Worm (Caenorhabditis elegans) whole organism, early embryonic: ENCODE measurements around the gene C33D3.3.

Experiments
- B0310.2 ChIP-seq: sonication (generic microtip); optimal IDR thresholded peaks from 2 replicates; lab custom pipeline; 2016; ENCODE audit warnings: mild to moderate bottlenecking, missing genetic modification characterization, missing compliant biosample characterization
- F13C5.2 ChIP-seq: sonication (generic microtip); optimal IDR thresholded peaks from 2 replicates; lab custom pipeline; 2017; ENCODE audit warnings: mild to moderate bottlenecking, missing genetic modification characterization, inconsistent platforms, missing compliant biosample characterization
- aly-1 ChIP-seq: sonication (generic microtip); optimal IDR thresholded peaks from 2 replicates; lab custom pipeline; 2016; ENCODE audit warnings: missing genetic modification characterization, missing compliant biosample characterization
- ama-1 ChIP-seq: fragments of 150-350 bp; optimal IDR thresholded peaks from 2 replicates; lab custom pipeline; 2014
- ceh-13 ChIP-seq: fragments of 200-800 bp; sonication (Bioruptor generic); optimal IDR thresholded peaks from 2 replicates; lab custom pipeline; 2018; ENCODE audit warnings: mild to moderate bottlenecking, missing genetic modification characterization, missing compliant biosample characterization
- ets-7 ChIP-seq: sonication (generic microtip); optimal IDR thresholded peaks from 2 replicates; lab custom pipeline; 2016; ENCODE audit warnings: missing genotype, missing genetic modification characterization, missing compliant biosample characterization
- flt-1 ChIP-seq: fragments of 200-800 bp; sonication (Bioruptor generic); IDR thresholded peaks from 2 replicates; pipeline ENCODE4 v1.3.6; 2022; ENCODE audit warnings: missing genetic modification characterization, missing compliant biosample characterization
- hmbx-1 ChIP-seq: sonication (generic microtip); optimal IDR thresholded peaks from 2 replicates; lab custom pipeline; 2016; ENCODE audit warnings: mild to moderate bottlenecking, missing genetic modification characterization, missing compliant biosample characterization
- hmg-4 ChIP-seq: fragments of 200-800 bp; sonication (Bioruptor generic); optimal IDR thresholded peaks from 2 replicates; lab custom pipeline; 2018; ENCODE audit warnings: mild to moderate bottlenecking, missing genetic modification characterization, missing compliant biosample characterization
- hnd-1 ChIP-seq: sonication (generic microtip); optimal IDR thresholded peaks from 2 replicates; lab custom pipeline; 2016; ENCODE audit warnings: missing genetic modification characterization, missing compliant biosample characterization
- pes-1 ChIP-seq: fragments of 200-800 bp; sonication (Bioruptor generic); IDR thresholded peaks from 2 replicates; pipeline ENCODE4 v1.3.6; 2022; ENCODE audit warnings: missing genetic modification reagents, missing genetic modification characterization, missing compliant biosample characterization
- scrt-1 ChIP-seq: fragments of 200-800 bp; sonication (Bioruptor generic); IDR thresholded peaks from 2 replicates; pipeline ENCODE4 v1.3.6; 2022; ENCODE audit warnings: missing genetic modification characterization, missing compliant biosample characterization
- tbx-11 ChIP-seq: fragments of 200-800 bp; sonication (Bioruptor generic); IDR thresholded peaks from 2 replicates; pipeline ENCODE4 v1.3.6; 2022; ENCODE audit warnings: missing genetic modification characterization, missing compliant biosample characterization
- tbx-37 ChIP-seq: fragments of 200-800 bp; sonication (Bioruptor generic); conservative IDR thresholded peaks from 2 replicates; pipeline ENCODE4 v1.3.6; 2022; ENCODE audit warnings: missing genetic modification reagents, missing genetic modification characterization, missing compliant biosample characterization
- tra-4 ChIP-seq: sonication (generic microtip); optimal IDR thresholded peaks from 2 replicates; lab custom pipeline; 2017; ENCODE audit warnings: missing genetic modification characterization, missing compliant biosample characterization

The C33D3.3 gene

DNA sequence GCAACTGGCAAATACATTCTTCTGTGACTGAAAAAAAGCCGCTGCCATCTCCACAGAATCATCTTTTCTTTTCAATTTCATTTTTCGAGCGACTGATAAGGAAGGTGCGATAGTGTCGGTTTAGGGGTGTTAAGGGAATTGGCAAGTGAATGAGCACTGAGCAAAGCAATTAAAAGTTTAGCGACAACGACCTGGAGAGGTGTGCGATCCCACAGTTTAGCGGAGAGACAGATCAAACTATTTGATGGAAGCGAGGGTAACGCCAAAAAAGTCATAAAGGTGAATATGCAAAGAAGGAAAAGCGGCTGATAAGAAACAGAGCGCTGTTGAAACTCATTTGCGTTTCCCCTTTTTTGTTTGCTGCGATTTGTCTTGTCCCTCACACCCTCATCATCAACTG, 43.8 kb downstream of the C33D3.3 start, which contains the start of the genes F14F3.5 and slcf-1:
Gene F14F3.5 (minus strand): TSS at position 234 of the 400 bp plus-strand sequence.
Gene slcf-1 (plus strand): TSS at position 302 of the 400 bp plus-strand sequence.
- TF ChIP-seq scrt-1 (GFP tag; lab: Robert Waterston, UW) = no peak

DNA sequence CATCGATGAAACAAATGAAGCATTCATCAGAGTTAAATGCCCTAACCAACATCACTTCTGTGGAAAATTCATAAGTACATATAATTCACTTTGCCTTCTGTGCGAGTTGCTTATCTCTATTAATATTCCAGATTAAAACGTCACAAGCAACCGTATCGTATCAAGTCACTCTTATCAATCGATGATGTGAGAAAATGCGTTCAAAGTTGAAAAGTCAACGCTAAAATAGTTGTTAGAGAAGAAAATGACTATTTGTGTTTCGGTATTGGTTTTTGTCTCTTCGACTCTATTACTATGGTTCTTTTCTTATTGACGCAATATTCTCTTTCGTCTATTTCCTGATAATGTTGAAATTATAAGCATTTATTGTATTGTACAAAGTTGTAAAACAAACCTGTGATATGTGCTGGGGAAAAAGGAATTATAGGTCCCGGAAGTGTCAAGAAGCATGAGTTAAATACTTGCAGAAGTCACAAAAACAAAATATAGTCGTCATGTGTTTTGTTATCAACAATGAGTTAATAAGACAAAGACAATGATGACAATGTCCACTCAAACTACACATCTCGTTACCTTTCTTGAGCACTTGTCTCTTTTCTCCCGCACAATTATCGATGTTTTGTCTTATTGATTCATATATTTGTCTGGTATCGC, 47.2 kb downstream of the C33D3.3 start:
- TF ChIP-seq tra-4 (tag; lab: Kevin White, UChicago) (no peak), ceh-13 (no peak), scrt-1 (GFP tag; lab: Robert Waterston, UW) (no peak), hmg-4 (GFP tag; lab: Kevin White, UChicago) (no peak), tbx-37 (no peak), ets-7 (tag; lab: Kevin White, UChicago) (no peak), hmbx-1 (no peak), B0310.2 (no peak), hnd-1 (tag; lab: Kevin White, UChicago) (no peak), F13C5.2 (tag; lab: Kevin White, UChicago) (no peak), aly-1 (tag; lab: Kevin White, UChicago) (no peak), pes-1 (GFP tag; lab: Robert Waterston, UW) (no peak), ama-1 (lab: Kevin White, UChicago) (no peak), flt-1 (GFP tag; lab: Robert Waterston, UW) (no peak)

DNA sequence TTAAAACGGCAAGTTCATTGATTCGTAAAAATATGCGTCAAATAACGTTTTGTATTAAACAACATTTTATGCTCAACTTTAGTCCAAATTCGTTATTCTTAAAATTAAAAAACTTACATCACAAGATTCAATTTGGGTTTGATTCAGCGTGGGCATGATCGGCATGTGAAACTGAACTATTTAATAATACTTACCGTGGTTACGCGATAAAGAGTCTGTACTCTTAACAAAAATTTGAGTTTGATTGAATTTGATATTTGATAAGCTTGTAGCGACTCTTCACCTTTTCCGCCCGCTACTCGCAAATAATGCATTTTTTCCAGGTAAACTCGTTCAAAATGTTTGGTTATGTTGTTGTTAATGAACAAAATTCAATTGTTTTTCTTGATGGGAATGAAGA, 48.3 kb downstream of the C33D3.3 start, which contains the start of gene glo-3:
Gene glo-3 (plus strand): TSS at position 253 of the 400 bp plus-strand sequence.
- TF ChIP-seq tbx-11 (GFP tag; lab: Robert Waterston, UW) = no peak
- no peak for TF ChIP-seq hnd-1 (tag; lab: Kevin White, UChicago)
- TF ChIP-seq flt-1 (GFP tag; lab: Robert Waterston, UW) = no peak
- TF ChIP-seq F13C5.2 (tag; lab: Kevin White, UChicago) = no peak
- TF ChIP-seq tra-4 (tag; lab: Kevin White, UChicago) = no peak
- no peak for TF ChIP-seq tbx-37
- TF ChIP-seq ets-7 (tag; lab: Kevin White, UChicago) = no peak
- TF ChIP-seq pes-1 (GFP tag; lab: Robert Waterston, UW) = no peak
- no peak for TF ChIP-seq ama-1 (lab: Kevin White, UChicago)
- no peak for TF ChIP-seq ceh-13
- no peak for TF ChIP-seq scrt-1 (GFP tag; lab: Robert Waterston, UW)

DNA sequence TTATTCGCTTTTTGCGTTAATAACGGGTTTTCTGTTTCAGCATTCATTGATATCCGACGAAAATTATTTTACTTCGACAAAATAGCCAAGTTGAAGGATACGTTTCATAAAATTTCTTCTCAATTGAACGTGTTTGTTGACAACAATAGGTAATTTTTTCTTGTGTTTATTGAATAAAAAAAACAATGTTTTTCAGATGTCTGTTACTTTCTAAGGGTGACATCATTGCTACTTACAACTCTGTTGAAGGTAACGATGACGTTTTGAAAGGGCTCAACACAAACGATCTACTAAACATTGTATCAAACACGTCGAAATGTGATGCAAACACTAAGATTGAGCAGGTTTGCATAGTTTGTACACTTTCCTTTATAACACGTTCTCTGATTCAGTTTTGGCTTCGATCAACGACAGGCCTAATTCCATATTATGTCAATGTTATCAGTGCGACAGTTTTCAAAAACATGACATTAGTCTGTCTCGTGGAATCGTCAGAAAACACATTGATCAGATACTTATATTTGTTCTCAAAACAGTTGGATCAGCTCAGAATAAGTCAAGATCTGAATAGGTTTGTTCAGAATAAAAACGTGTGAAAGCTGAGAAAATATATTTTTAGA, 49.6 kb downstream of the C33D3.3 start:
- TF ChIP-seq aly-1 (tag; lab: Kevin White, UChicago) = no peak
- TF ChIP-seq tbx-37 = no peak
- no peak for TF ChIP-seq hnd-1 (tag; lab: Kevin White, UChicago)
- TF ChIP-seq flt-1 (GFP tag; lab: Robert Waterston, UW) = no peak
- no peak for TF ChIP-seq ama-1 (lab: Kevin White, UChicago)
- no peak for TF ChIP-seq F13C5.2 (tag; lab: Kevin White, UChicago)
- TF ChIP-seq tra-4 (tag; lab: Kevin White, UChicago) = no peak
